Worm (Caenorhabditis elegans): Measurements from ENCODE around the gene ced-10.

The ced-10 gene

DNA sequence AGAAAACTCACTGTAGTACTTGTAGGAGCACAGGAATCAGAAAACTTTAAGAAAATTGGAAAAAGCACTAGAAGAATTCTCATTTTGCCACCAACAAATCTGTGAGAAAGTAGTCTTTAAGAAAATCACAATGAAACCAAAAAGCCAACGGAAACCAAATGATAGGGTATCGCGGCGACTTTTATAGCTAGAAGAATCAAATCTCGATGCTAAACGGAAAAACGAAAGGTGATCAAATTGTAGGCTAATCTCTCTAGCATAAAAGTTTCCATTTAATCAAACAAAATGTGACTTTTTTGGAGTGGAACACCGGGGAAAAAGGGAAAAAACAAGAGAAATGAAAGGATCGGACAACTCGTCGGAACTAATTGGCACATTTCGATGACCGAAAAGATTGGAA lies 13.0 kb downstream of the ced-10 start, which contains the start of gene C09G12.17:
Gene C09G12.17, minus strand, starts transcription at position 101 of the 400 bp plus-strand sequence.
- TF ChIP-seq T22C8.4 (GFP tag; IDR thresholded peaks at IDR 0.05) (no peak), flt-1 (GFP tag; IDR thresholded peaks at IDR 0.05) (no peak), tab-1 (GFP tag; IDR thresholded peaks at IDR 0.05) (no peak), cog-1 (tag; optimal IDR thresholded peaks at IDR 0.05) (no peak), klf-2 (GFP tag; conservative IDR thresholded peaks at IDR 0.05) (no peak), ref-1 (GFP tag; conservative IDR thresholded peaks at IDR 0.05) (no peak), ztf-29 (GFP tag; IDR thresholded peaks at IDR 0.05) (no peak), ztf-23 (GFP tag; IDR thresholded peaks at IDR 0.05) (no peak), med-1 (GFP tag; optimal IDR thresholded peaks at IDR 0.05; ENCODE audit: insufficient read depth) (no peak)

DNA sequence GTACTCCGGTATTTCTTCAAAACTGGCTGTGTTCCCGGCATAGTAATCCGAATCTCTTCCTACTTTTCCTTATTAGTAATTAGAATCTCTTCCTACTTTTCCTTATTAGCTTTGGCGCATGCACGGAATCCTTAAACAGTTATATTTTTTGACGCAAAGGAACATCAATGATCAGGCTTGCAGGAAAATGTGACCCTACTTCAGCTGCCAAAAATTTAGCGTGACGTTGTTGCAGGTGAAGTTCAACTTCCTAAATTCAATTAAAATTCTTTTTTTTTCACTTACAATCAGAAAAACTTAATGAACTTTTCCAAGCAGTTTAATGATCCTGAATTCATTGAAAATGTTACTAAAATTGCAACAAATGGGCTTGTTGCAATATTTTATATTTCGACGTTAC lies 16.0 kb downstream of the ced-10 start, which contains the start of gene srz-79:
Gene srz-79, plus strand, starts transcription at position 301 of the 400 bp plus-strand sequence.
- TF ChIP-seq ztf-29 (GFP tag; IDR thresholded peaks at IDR 0.05), result no peak
- no peak for TF ChIP-seq T22C8.4 (GFP tag; IDR thresholded peaks at IDR 0.05)

DNA sequence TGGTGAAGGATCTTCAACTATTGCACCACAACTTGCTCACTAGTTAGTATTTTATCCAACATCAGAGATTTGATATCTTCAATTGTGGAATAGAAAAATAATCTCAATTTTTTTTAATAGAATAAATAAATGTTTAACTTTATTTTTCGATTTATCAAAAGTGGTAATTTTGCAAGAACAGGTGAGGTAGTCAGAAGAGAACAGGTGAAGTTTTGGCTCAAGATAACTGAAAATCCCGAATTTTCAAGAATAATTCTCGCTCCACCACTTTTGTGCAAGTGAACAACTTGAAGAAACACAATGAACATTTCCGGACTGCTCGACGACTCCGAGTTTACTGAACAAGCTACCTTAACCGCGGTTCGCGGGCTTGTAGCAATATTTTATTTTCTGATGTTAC lies 17.9 kb downstream of the ced-10 start, which contains the start of gene srz-78:
Gene srz-78, plus strand, starts transcription at position 301 of the 400 bp plus-strand sequence.
- TF ChIP-seq T22C8.4 (GFP tag; IDR thresholded peaks at IDR 0.05) (no peak), ztf-23 (GFP tag; IDR thresholded peaks at IDR 0.05) (no peak), cog-1 (tag; optimal IDR thresholded peaks at IDR 0.05) (no peak), med-1 (GFP tag; optimal IDR thresholded peaks at IDR 0.05; ENCODE audit: insufficient read depth) (no peak), klf-2 (GFP tag; conservative IDR thresholded peaks at IDR 0.05) (no peak), ztf-29 (GFP tag; IDR thresholded peaks at IDR 0.05) (no peak), ref-1 (GFP tag; conservative IDR thresholded peaks at IDR 0.05) (no peak), flt-1 (GFP tag; IDR thresholded peaks at IDR 0.05) (no peak), tab-1 (GFP tag; IDR thresholded peaks at IDR 0.05) (no peak)

DNA sequence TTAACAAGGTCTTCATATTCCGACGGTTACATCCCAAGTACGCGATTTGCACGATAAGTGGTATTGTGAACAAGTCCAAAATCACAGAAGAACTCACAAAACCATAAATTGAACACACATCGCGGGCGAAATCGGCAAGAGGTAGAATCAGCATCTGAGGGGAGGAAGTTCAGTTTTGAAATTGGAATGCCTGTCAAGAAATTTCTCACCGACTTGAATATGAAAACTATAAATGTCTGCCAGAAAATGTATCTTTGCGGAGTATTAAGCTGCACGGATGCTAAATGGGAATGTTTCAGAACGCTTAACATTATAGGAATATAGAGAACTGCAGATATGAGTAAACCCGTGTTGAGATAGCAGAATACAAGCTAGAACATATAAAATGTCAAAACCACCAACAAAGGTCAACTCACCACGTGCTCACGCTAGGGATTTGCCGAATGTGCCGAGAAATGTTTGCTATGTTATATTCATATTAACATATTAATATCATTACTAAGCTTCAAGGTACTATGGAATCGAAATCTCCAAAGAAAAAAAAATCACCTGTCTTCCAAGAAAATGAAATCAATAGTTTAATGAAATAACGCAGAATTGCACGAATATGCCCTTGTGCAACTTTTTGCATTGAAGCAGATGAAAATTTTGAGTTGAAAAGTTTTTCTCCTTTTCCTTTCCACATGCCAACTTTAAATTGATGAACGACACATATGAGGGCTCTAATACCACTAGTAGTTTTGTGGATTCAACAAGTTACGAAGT lies 26.9 kb downstream of the ced-10 start, which contains the start of gene srz-82:
Gene srz-82, plus strand, starts transcription at position 701 of the 765 bp plus-strand sequence.
- TF ChIP-seq cog-1 (tag; optimal IDR thresholded peaks at IDR 0.05), result no peak
- TF ChIP-seq ztf-23 (GFP tag; IDR thresholded peaks at IDR 0.05), result 0 out of 2 replicates have a peak, but pooled peaks have one; percentile 24

DNA sequence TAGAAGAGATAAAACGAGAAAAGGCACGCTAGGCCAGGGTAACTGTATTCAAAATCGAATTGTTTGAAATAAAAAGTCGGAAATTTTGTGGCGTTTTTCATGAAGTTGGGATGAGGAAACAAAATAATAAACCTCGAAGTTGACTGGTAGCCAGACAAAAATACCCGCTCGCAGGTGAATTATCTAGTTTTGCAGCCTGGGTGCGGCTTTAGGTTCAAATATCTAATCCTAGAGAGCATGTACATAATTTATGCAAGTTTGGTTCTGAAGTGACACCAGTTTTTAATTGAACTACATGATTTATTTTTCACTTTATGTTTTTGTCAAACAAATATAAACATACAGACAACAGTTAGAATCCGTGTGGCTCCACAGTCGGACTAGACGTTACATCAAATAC lies 27.6 kb downstream of the ced-10 start, which contains the start of gene srz-37:
Gene srz-37, minus strand, starts transcription at position 101 of the 400 bp plus-strand sequence.
- TF ChIP-seq ref-1 (GFP tag; conservative IDR thresholded peaks at IDR 0.05) (no peak), med-1 (GFP tag; optimal IDR thresholded peaks at IDR 0.05; ENCODE audit: insufficient read depth) (no peak), ztf-29 (GFP tag; IDR thresholded peaks at IDR 0.05) (no peak), ztf-23 (GFP tag; IDR thresholded peaks at IDR 0.05) (no peak), flt-1 (GFP tag; IDR thresholded peaks at IDR 0.05) (no peak), T22C8.4 (GFP tag; IDR thresholded peaks at IDR 0.05) (no peak), tab-1 (GFP tag; IDR thresholded peaks at IDR 0.05) (no peak), cog-1 (tag; optimal IDR thresholded peaks at IDR 0.05) (no peak), klf-2 (GFP tag; conservative IDR thresholded peaks at IDR 0.05) (no peak)

DNA sequence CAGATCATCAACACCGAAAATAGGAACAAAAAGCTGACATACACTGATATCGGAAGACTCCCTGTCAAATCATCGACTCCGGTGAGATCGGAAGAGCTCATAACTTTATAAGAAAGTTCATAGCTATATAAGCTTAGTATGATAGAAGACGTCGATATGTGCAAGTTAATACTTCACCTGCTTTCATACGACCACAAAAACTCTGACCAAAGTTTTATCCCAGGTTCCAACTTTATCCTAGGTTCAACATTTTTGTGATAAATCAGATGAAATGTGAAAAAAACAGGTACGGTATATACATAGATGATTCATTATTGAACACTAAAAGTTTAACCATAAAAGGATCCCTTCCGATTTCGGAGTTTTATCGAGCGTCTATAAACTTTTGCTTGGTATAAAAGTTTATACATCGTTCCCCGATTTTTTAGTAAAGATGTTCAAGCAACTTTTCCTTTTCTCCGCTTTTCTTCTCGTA lies 30.4 kb downstream of the ced-10 start, which contains the start of the genes srz-70 and C09G12.5:
Gene srz-70, minus strand, starts transcription at position 101 of the 475 bp plus-strand sequence.
Gene C09G12.5, plus strand, starts transcription at position 425 of the 475 bp plus-strand sequence.
- no peak for TF ChIP-seq ref-1 (GFP tag; conservative IDR thresholded peaks at IDR 0.05)
- no peak for TF ChIP-seq ztf-29 (GFP tag; IDR thresholded peaks at IDR 0.05)
- TF ChIP-seq klf-2 (GFP tag; conservative IDR thresholded peaks at IDR 0.05), result no peak
- no peak for TF ChIP-seq med-1 (GFP tag; optimal IDR thresholded peaks at IDR 0.05; ENCODE audit: insufficient read depth)
- TF ChIP-seq flt-1 (GFP tag; IDR thresholded peaks at IDR 0.05), result no peak
- TF ChIP-seq cog-1 (tag; optimal IDR thresholded peaks at IDR 0.05), result no peak
- no peak for TF ChIP-seq ztf-23 (GFP tag; IDR thresholded peaks at IDR 0.05)
- TF ChIP-seq T22C8.4 (GFP tag; IDR thresholded peaks at IDR 0.05), result no peak
- TF ChIP-seq tab-1 (GFP tag; IDR thresholded peaks at IDR 0.05), result no peak

DNA sequence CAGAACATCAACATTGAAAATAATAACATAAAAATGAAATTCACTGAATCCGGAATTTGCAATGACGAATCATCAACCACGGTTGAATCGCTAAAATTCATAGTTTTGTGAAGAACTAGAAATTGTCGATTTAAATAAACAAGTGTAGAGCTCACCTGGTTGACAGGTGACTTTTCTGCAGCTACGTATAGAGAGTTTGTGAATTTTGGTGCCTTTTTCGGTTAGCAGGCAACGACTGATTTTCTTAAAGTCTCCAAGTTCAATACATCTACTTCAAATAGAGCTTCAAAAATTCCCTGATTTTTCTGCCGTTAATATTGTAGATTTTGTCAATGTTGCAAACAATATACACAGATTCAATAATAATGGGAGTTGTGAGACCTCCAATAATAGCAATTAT lies 32.2 kb downstream of the ced-10 start, which contains the start of gene srz-69:
Gene srz-69, minus strand, starts transcription at position 101 of the 400 bp plus-strand sequence.
- TF ChIP-seq med-1 (GFP tag; optimal IDR thresholded peaks at IDR 0.05; ENCODE audit: insufficient read depth), result no peak
- no peak for TF ChIP-seq tab-1 (GFP tag; IDR thresholded peaks at IDR 0.05)
- TF ChIP-seq ztf-29 (GFP tag; IDR thresholded peaks at IDR 0.05), result no peak
- no peak for TF ChIP-seq flt-1 (GFP tag; IDR thresholded peaks at IDR 0.05)
- TF ChIP-seq cog-1 (tag; optimal IDR thresholded peaks at IDR 0.05), result no peak
- no peak for TF ChIP-seq ztf-23 (GFP tag; IDR thresholded peaks at IDR 0.05)
- no peak for TF ChIP-seq klf-2 (GFP tag; conservative IDR thresholded peaks at IDR 0.05)
- no peak for TF ChIP-seq ref-1 (GFP tag; conservative IDR thresholded peaks at IDR 0.05)

DNA sequence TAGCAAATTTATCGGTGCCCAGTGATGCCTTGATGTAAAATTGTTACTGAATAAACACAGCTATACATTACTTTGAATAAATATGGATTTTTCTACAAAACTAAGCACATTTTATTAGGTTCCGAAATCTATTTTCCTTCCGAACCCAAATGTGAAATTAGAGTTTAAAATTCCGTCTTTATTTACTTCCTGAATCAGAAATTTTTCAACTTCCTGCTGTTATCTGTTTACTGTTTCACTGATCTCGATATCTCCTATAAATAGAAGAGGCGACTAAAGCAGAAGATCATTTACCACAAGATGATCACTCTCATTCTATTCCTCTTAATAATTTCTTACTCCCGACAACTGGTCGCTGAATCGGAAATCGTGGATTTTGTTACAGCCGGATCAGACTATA lies 39.6 kb downstream of the ced-10 start, which contains the start of gene F58E2.2:
Gene F58E2.2, plus strand, starts transcription at position 301 of the 400 bp plus-strand sequence.
- TF ChIP-seq ref-1 (GFP tag; conservative IDR thresholded peaks at IDR 0.05), result no peak
- no peak for TF ChIP-seq cog-1 (tag; optimal IDR thresholded peaks at IDR 0.05)
- TF ChIP-seq tab-1 (GFP tag; IDR thresholded peaks at IDR 0.05), result no peak
- TF ChIP-seq ztf-29 (GFP tag; IDR thresholded peaks at IDR 0.05), result no peak
- no peak for TF ChIP-seq flt-1 (GFP tag; IDR thresholded peaks at IDR 0.05)
- no peak for TF ChIP-seq T22C8.4 (GFP tag; IDR thresholded peaks at IDR 0.05)
- no peak for TF ChIP-seq med-1 (GFP tag; optimal IDR thresholded peaks at IDR 0.05; ENCODE audit: insufficient read depth)
- TF ChIP-seq ztf-23 (GFP tag; IDR thresholded peaks at IDR 0.05), result no peak
- TF ChIP-seq klf-2 (GFP tag; conservative IDR thresholded peaks at IDR 0.05), result no peak

DNA sequence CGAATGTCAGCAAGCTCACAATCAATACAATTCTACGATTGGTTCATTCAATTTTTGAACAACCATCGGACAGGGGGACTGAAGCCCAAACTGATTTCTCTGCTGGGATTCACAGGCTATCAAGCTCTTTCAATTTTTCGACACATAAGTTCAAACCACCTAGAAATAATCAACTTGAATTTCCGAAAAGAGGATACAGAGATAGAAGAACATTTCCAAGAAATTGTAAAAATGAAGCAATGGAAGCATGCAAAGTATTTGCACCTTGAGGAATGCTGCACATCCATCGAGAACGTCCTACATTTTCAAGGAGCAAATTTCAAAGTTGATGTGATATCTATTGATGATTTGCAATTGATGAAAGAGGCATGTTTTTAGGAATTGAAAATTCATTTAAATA lies 41.6 kb downstream of the ced-10 start:
- TF ChIP-seq flt-1 (GFP tag; IDR thresholded peaks at IDR 0.05) (no peak), ztf-23 (GFP tag; IDR thresholded peaks at IDR 0.05) (no peak), med-1 (GFP tag; optimal IDR thresholded peaks at IDR 0.05; ENCODE audit: insufficient read depth) (no peak), T22C8.4 (GFP tag; IDR thresholded peaks at IDR 0.05) (no peak), tab-1 (GFP tag; IDR thresholded peaks at IDR 0.05) (no peak), klf-2 (GFP tag; conservative IDR thresholded peaks at IDR 0.05) (no peak), ref-1 (GFP tag; conservative IDR thresholded peaks at IDR 0.05) (no peak), ztf-29 (GFP tag; IDR thresholded peaks at IDR 0.05) (no peak), cog-1 (tag; optimal IDR thresholded peaks at IDR 0.05) (no peak)
